Worm (Caenorhabditis elegans) whole organism, late embryonic: ENCODE measurements around the gene cpg-19.

Source experiments
- K02D7.2 ChIP-seq: sonication (generic microtip); optimal IDR thresholded peaks from 2 replicates; lab custom pipeline; 2017; ENCODE audit warnings: mild to moderate bottlenecking, missing genetic modification characterization, missing compliant biosample characterization
- ama-1 ChIP-seq: fragments of 150-350 bp; optimal IDR thresholded peaks from 2 replicates; lab custom pipeline; 2014
- ceh-19 ChIP-seq: fragments of 200-800 bp; sonication (Bioruptor generic); optimal IDR thresholded peaks from 2 replicates; lab custom pipeline; 2018; ENCODE audit warnings: mild to moderate bottlenecking, missing genetic modification characterization, missing compliant biosample characterization
- ceh-31 ChIP-seq: sonication (generic microtip); optimal IDR thresholded peaks from 2 replicates; lab custom pipeline; 2016; ENCODE audit warnings: missing genetic modification characterization, missing compliant biosample characterization
- dve-1 ChIP-seq: sonication (generic microtip); optimal IDR thresholded peaks from 2 replicates; lab custom pipeline; 2017; ENCODE audit warnings: antibody characterized with exemption, mild to moderate bottlenecking, missing genetic modification characterization, missing compliant biosample characterization
- fax-1 ChIP-seq: sonication (generic microtip); optimal IDR thresholded peaks from 2 replicates; lab custom pipeline; 2016; ENCODE audit warnings: missing genotype, missing genetic modification characterization, missing compliant biosample characterization
- hlh-6 ChIP-seq: sonication (generic microtip); optimal IDR thresholded peaks from 2 replicates; lab custom pipeline; 2016; ENCODE audit warnings: missing genotype, missing genetic modification characterization, missing compliant biosample characterization
- nfya-1 ChIP-seq: sonication (generic microtip); optimal IDR thresholded peaks from 2 replicates; lab custom pipeline; 2017; ENCODE audit warnings: missing genetic modification characterization, mild to moderate bottlenecking, missing compliant biosample characterization, antibody characterized with exemption, moderate library complexity
- npax-4 ChIP-seq: sonication (generic microtip); optimal IDR thresholded peaks from 2 replicates; lab custom pipeline; 2016; ENCODE audit warnings: missing genetic modification characterization, missing compliant biosample characterization
- pha-2 ChIP-seq: sonication (generic microtip); optimal IDR thresholded peaks from 2 replicates; lab custom pipeline; 2017; ENCODE audit warnings: mild to moderate bottlenecking, missing genetic modification characterization, missing compliant biosample characterization
- pha-4 ChIP-seq: fragments of 150-350 bp; optimal IDR thresholded peaks from 2 replicates; lab custom pipeline; 2018; ENCODE audit warnings: missing biosample characterization, missing genetic modification reagents, missing genetic modification characterization
- ref-2 ChIP-seq: sonication (generic microtip); optimal IDR thresholded peaks from 2 replicates; lab custom pipeline; 2016; ENCODE audit warnings: missing genetic modification characterization, missing compliant biosample characterization
- tbx-7 ChIP-seq: sonication (generic microtip); optimal IDR thresholded peaks from 2 replicates; lab custom pipeline; 2016; ENCODE audit warnings: missing genotype, missing genetic modification characterization, missing compliant biosample characterization

- TF ChIP-seq pha-4 (tag; lab: Kevin White, UChicago) (no peak), ceh-31 (tag; lab: Kevin White, UChicago) (no peak), tbx-7 (tag; lab: Kevin White, UChicago) (no peak), ama-1 (no peak), nfya-1 (no peak), ref-2 (tag; lab: Kevin White, UChicago) (no peak), K02D7.2 (no peak), pha-2 (tag; lab: Kevin White, UChicago) (no peak), ceh-19 (GFP tag; lab: Kevin White, UChicago) (no peak), npax-4 (no peak), hlh-6 (tag; lab: Kevin White, UChicago) (no peak), dve-1 (no peak), fax-1 (tag; lab: Kevin White, UChicago) (no peak)
Observed at ce11 chrX:16658309-16658708, 36.7 kb downstream of the cpg-19 start.
